Fruit fly (Drosophila melanogaster) whole organism, embryonic: ENCODE measurements around the gene ssp3.
A peak's percentile ranks its signal among the peaks of the same experiment; 100 is the strongest.

ENCODE experiments used
- Ada2b ChIP-seq: fragments of 200-800 bp; sonication (Bioruptor generic); IDR thresholded peaks from 2 replicates; pipeline ENCODE4 v1.3.6; 2022; ENCODE audit warnings: missing biosample characterization, missing genetic modification characterization
- Atf-2 ChIP-seq: fragments of 200-800 bp; sonication (Bioruptor generic); optimal IDR thresholded peaks from 2 replicates; lab custom pipeline; 2016; ENCODE audit warnings: missing biosample characterization, missing genetic modification characterization
- CG11723 ChIP-seq: fragments of 200-800 bp; sonication (Bioruptor generic); optimal IDR thresholded peaks from 2 replicates; lab custom pipeline; 2017; ENCODE audit warnings: missing biosample characterization, mild to moderate bottlenecking, missing genetic modification characterization
- CG12104 ChIP-seq: fragments of 200-800 bp; sonication (Bioruptor generic); optimal IDR thresholded peaks from 3 replicates; lab custom pipeline; 2016; ENCODE audit warnings: missing biosample characterization, missing genetic modification characterization
- CG12236 ChIP-seq: fragments of 200-800 bp; sonication (Bioruptor generic); optimal IDR thresholded peaks from 2 replicates; lab custom pipeline; 2016; ENCODE audit warnings: missing biosample characterization, missing genetic modification characterization
- CG12744 ChIP-seq: fragments of 200-800 bp; sonication (Bioruptor generic); optimal IDR thresholded peaks from 2 replicates; lab custom pipeline; 2016; ENCODE audit warnings: missing biosample characterization, missing genetic modification characterization
- CG1603 ChIP-seq: fragments of 200-800 bp; sonication (Bioruptor generic); optimal IDR thresholded peaks from 2 replicates; lab custom pipeline; 2019; ENCODE audit warnings: missing biosample characterization, mild to moderate bottlenecking, missing genetic modification characterization, moderate library complexity
- CG17361 ChIP-seq: fragments of 200-800 bp; sonication (Bioruptor generic); IDR thresholded peaks from 3 replicates; pipeline ENCODE4 v1.3.6; 2022; ENCODE audit warnings: missing biosample characterization, missing genetic modification characterization
- CG18476 ChIP-seq: fragments of 200-800 bp; sonication (Bioruptor generic); optimal IDR thresholded peaks from 2 replicates; lab custom pipeline; 2016; ENCODE audit warnings: missing biosample characterization, mild to moderate bottlenecking, missing genetic modification characterization
- CG31365 ChIP-seq: fragments of 200-800 bp; sonication (Bioruptor generic); optimal IDR thresholded peaks from 2 replicates; lab custom pipeline; 2018; ENCODE audit warnings: missing biosample characterization, mild to moderate bottlenecking, missing genetic modification characterization
- CG31388 ChIP-seq: fragments of 200-800 bp; sonication (Bioruptor generic); optimal IDR thresholded peaks from 2 replicates; lab custom pipeline; 2016; ENCODE audit warnings: missing biosample characterization, missing genetic modification characterization
- CG32532 ChIP-seq: fragments of 200-800 bp; sonication (Bioruptor generic); IDR thresholded peaks from 2 replicates; pipeline ENCODE4 v1.3.6; 2022; ENCODE audit warnings: missing biosample characterization, missing genetic modification characterization
- CG3407 ChIP-seq: fragments of 200-800 bp; sonication (Bioruptor generic); optimal IDR thresholded peaks from 2 replicates; lab custom pipeline; 2018; ENCODE audit warnings: missing biosample characterization, mild to moderate bottlenecking, missing genetic modification characterization
- CG3838 ChIP-seq: fragments of 200-800 bp; sonication (Bioruptor generic); optimal IDR thresholded peaks from 3 replicates; lab custom pipeline; 2016; ENCODE audit warnings: missing biosample characterization, missing genetic modification characterization
- CG4282 ChIP-seq: fragments of 200-800 bp; sonication (Bioruptor generic); optimal IDR thresholded peaks from 2 replicates; lab custom pipeline; 2016; ENCODE audit warnings: missing biosample characterization, missing genetic modification characterization
- CG4328 ChIP-seq: fragments of 200-800 bp; sonication (Bioruptor generic); optimal IDR thresholded peaks from 3 replicates; lab custom pipeline; 2017; ENCODE audit warnings: missing biosample characterization, missing genetic modification reagents, missing genetic modification characterization
- CG4730 ChIP-seq: fragments of 200-800 bp; sonication (Bioruptor generic); IDR thresholded peaks from 2 replicates; pipeline ENCODE4 v1.3.6; 2022; ENCODE audit warnings: missing biosample characterization, missing genetic modification characterization
- CG4854 ChIP-seq: fragments of 200-800 bp; sonication (Bioruptor generic); optimal IDR thresholded peaks from 2 replicates; lab custom pipeline; 2016; ENCODE audit warnings: missing biosample characterization, missing genetic modification characterization, inconsistent platforms
- CG6272 ChIP-seq: fragments of 200-800 bp; sonication (Bioruptor generic); IDR thresholded peaks from 2 replicates; pipeline ENCODE4 v1.3.6; 2022; ENCODE audit warnings: missing biosample characterization, missing genetic modification characterization
- CG6765 ChIP-seq: fragments of 200-800 bp; sonication (Bioruptor generic); optimal IDR thresholded peaks from 3 replicates; lab custom pipeline; 2017; ENCODE audit warnings: missing biosample characterization, mild to moderate bottlenecking, missing genetic modification characterization
- CG7271 ChIP-seq: fragments of 200-800 bp; sonication (Bioruptor generic); optimal IDR thresholded peaks from 2 replicates; lab custom pipeline; 2018; ENCODE audit warnings: missing biosample characterization, mild to moderate bottlenecking, missing genetic modification characterization, moderate library complexity
- CG7987 ChIP-seq: fragments of 200-800 bp; sonication (Bioruptor generic); optimal IDR thresholded peaks from 2 replicates; lab custom pipeline; 2018; ENCODE audit warnings: missing biosample characterization, mild to moderate bottlenecking, missing genetic modification characterization, moderate library complexity
- CG8388 ChIP-seq: fragments of 200-800 bp; sonication (Bioruptor generic); optimal IDR thresholded peaks from 2 replicates; lab custom pipeline; 2019; ENCODE audit warnings: missing biosample characterization, mild to moderate bottlenecking, missing genetic modification characterization, moderate library complexity
- CG9609 ChIP-seq: fragments of 200-800 bp; sonication (Bioruptor generic); optimal IDR thresholded peaks from 3 replicates; lab custom pipeline; 2016; ENCODE audit warnings: missing biosample characterization, missing genetic modification characterization
- Doc2 ChIP-seq: fragments of 200-800 bp; sonication (Bioruptor generic); IDR thresholded peaks from 2 replicates; pipeline ENCODE4 v1.3.6; 2022; ENCODE audit warnings: missing biosample characterization, missing genetic modification characterization
- Fer2 ChIP-seq: fragments of 200-800 bp; sonication (Bioruptor generic); optimal IDR thresholded peaks from 2 replicates; lab custom pipeline; 2018; ENCODE audit warnings: missing biosample characterization, mild to moderate bottlenecking, missing genetic modification characterization, moderate library complexity
- Jarid2 ChIP-seq: fragments of 200-800 bp; sonication (Bioruptor generic); optimal IDR thresholded peaks from 3 replicates; lab custom pipeline; 2017; ENCODE audit warnings: mild to moderate bottlenecking, missing biosample characterization, missing genetic modification reagents, missing genetic modification characterization
- MESR4 ChIP-seq: fragments of 200-800 bp; sonication (Bioruptor generic); optimal IDR thresholded peaks from 2 replicates; lab custom pipeline; 2018; ENCODE audit warnings: missing biosample characterization, mild to moderate bottlenecking, missing genetic modification characterization, moderate library complexity
- NC2β ChIP-seq: fragments of 200-800 bp; sonication (Bioruptor generic); optimal IDR thresholded peaks from 2 replicates; lab custom pipeline; 2016; ENCODE audit warnings: missing biosample characterization, missing genetic modification characterization
- Stat92E ChIP-seq, 3 experiments: fragments of >200 bp in 2 of 3; fragments of 200-800 bp in 1 of 3; sonication (Bioruptor generic) in 1 of 3; optimal IDR thresholded peaks; 2 replicates each; lab custom pipeline; 2017 to 2019; ENCODE audit warnings: missing biosample characterization in 3 of 3, missing genetic modification characterization in 3 of 3, mild to moderate bottlenecking in 1 of 3, moderate library complexity in 1 of 3
- Tbp ChIP-seq: fragments of >200 bp; optimal IDR thresholded peaks from 2 replicates; lab custom pipeline; 2018; ENCODE audit warnings: missing biosample characterization, missing genetic modification characterization
- Xbp1 ChIP-seq: fragments of 200-800 bp; sonication (Bioruptor generic); optimal IDR thresholded peaks from 3 replicates; lab custom pipeline; 2016; ENCODE audit warnings: missing biosample characterization, mild to moderate bottlenecking, missing genetic modification characterization
- ap ChIP-seq: fragments of 200-800 bp; sonication (Bioruptor generic); IDR thresholded peaks from 2 replicates; pipeline ENCODE4 v1.3.6; 2022; ENCODE audit warnings: missing biosample characterization, missing genetic modification characterization
- bab2 ChIP-seq: fragments of 200-800 bp; sonication (Bioruptor generic); optimal IDR thresholded peaks from 2 replicates; lab custom pipeline; 2016; ENCODE audit warnings: missing biosample characterization, missing genetic modification characterization
- chif ChIP-seq, 2 experiments: fragments of 200-800 bp; sonication (Bioruptor generic); optimal IDR thresholded peaks; 3 replicates each; lab custom pipeline; 2016; ENCODE audit warnings: missing biosample characterization in 2 of 2, missing genetic modification characterization in 2 of 2
- dan ChIP-seq: fragments of 200-800 bp; sonication (Bioruptor generic); IDR thresholded peaks from 2 replicates; pipeline ENCODE4 v1.3.6; 2022; ENCODE audit warnings: missing biosample characterization, missing genetic modification characterization
- dimm ChIP-seq: fragments of 200-800 bp; sonication (Bioruptor generic); IDR thresholded peaks from 2 replicates; pipeline ENCODE4 v1.3.6; 2022; ENCODE audit warnings: missing biosample characterization, missing genetic modification characterization
- gcm ChIP-seq: fragments of 200-800 bp; sonication (Bioruptor generic); optimal IDR thresholded peaks from 2 replicates; lab custom pipeline; 2019; ENCODE audit warnings: missing biosample characterization, mild to moderate bottlenecking, missing genetic modification characterization, moderate library complexity
- grn ChIP-seq: fragments of 200-800 bp; sonication (Bioruptor generic); optimal IDR thresholded peaks from 3 replicates; lab custom pipeline; 2017; ENCODE audit warnings: missing biosample characterization, missing genetic modification characterization
- hkb ChIP-seq, 2 experiments: fragments of 200-800 bp in 1 of 2; fragments of >200 bp in 1 of 2; sonication (Bioruptor generic) in 1 of 2; IDR thresholded peaks in 1 of 2; optimal IDR thresholded peaks in 1 of 2; 2 replicates each; pipeline versions ENCODE4 v1.3.6 to Lab custom; 2017 to 2022; ENCODE audit warnings: missing biosample characterization in 1 of 2, missing genetic modification characterization in 1 of 2
- jing ChIP-seq: fragments of 200-800 bp; sonication (Bioruptor generic); optimal IDR thresholded peaks from 2 replicates; lab custom pipeline; 2018; ENCODE audit warnings: missing biosample characterization, mild to moderate bottlenecking, missing genetic modification characterization
- jumu ChIP-seq: fragments of 200-800 bp; sonication (Bioruptor generic); optimal IDR thresholded peaks from 3 replicates; lab custom pipeline; 2016; ENCODE audit warnings: missing biosample characterization, missing genetic modification characterization
- lbe ChIP-seq: fragments of 200-800 bp; sonication (Bioruptor generic); optimal IDR thresholded peaks from 2 replicates; lab custom pipeline; 2016; ENCODE audit warnings: missing biosample characterization, mild to moderate bottlenecking, missing genetic modification characterization
- lmd ChIP-seq: fragments of 200-800 bp; sonication (Bioruptor generic); IDR thresholded peaks from 2 replicates; pipeline ENCODE4 v1.3.6; 2022; ENCODE audit warnings: missing biosample characterization, missing genetic modification characterization
- nmo ChIP-seq: fragments of 200-800 bp; sonication (Bioruptor generic); optimal IDR thresholded peaks from 2 replicates; lab custom pipeline; 2018; ENCODE audit warnings: missing biosample characterization, mild to moderate bottlenecking, missing genetic modification characterization, moderate library complexity
- peb ChIP-seq: fragments of 200-800 bp; sonication (Bioruptor generic); IDR thresholded peaks from 2 replicates; pipeline ENCODE4 v1.3.6; 2022; ENCODE audit warnings: missing biosample characterization, missing genetic modification characterization
- phol ChIP-seq: fragments of 200-800 bp; sonication (Bioruptor generic); optimal IDR thresholded peaks from 3 replicates; lab custom pipeline; 2018; ENCODE audit warnings: missing biosample characterization, mild to moderate bottlenecking, missing genetic modification characterization, moderate library complexity
- pum ChIP-seq: fragments of 200-800 bp; sonication (Bioruptor generic); optimal IDR thresholded peaks from 2 replicates; lab custom pipeline; 2016; ENCODE audit warnings: missing biosample characterization, missing genetic modification characterization
- sim ChIP-seq: fragments of 200-800 bp; sonication (Bioruptor generic); IDR thresholded peaks from 2 replicates; pipeline ENCODE4 v1.3.6; 2022; ENCODE audit warnings: missing biosample characterization, missing genetic modification characterization
- sna ChIP-seq: fragments of 200-800 bp; sonication (Bioruptor generic); IDR thresholded peaks from 2 replicates; pipeline ENCODE4 v1.3.6; 2022; ENCODE audit warnings: missing biosample characterization, missing genetic modification characterization; ENCODE audit not compliant: partially characterized antibody
- wdn ChIP-seq: fragments of 200-800 bp; sonication (Bioruptor generic); IDR thresholded peaks from 2 replicates; pipeline ENCODE4 v1.3.6; 2022; ENCODE audit warnings: missing biosample characterization, missing genetic modification characterization

Gene ssp3

DNA sequence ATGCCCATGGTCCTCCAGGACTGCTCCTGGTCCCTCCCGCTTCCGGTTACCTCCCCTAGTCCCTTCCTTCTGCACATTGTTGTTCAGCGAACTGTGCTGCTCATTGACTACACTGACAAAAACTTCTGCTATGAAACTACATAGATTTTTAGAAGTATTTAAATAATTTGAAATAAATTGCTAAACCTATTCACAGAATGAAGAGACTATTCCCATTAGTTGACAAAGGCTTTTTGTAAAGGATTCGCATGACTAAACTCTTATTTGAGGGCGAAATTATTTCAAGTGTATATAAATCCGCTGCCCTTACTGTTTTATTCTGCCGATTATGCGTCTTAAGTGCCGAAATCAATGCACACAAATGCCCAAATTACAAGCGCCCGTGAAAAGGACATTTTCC lies 22.5 kb downstream of the ssp3 start (continued):
- TF ChIP-seq chif (GFP tag; optimal IDR thresholded peaks at IDR 0.05; lab: Kevin White, UChicago) (peak; percentile 43 to 71), CG12104 (peak; percentile 2), Atf-2 (GFP tag; lab: Kevin White, UChicago) (peak; percentile 18), lmd (peak; percentile 41; the same call in 1 of the 2 replicates), grn (GFP tag; lab: Kevin White, UChicago) (no peak), Ada2b (GFP tag; lab: Robert Waterston, UW) (no peak), CG17361 (GFP tag; lab: Robert Waterston, UW) (peak; percentile 64; the same call in 2 of the 3 replicates), CG7987 (no peak), gcm (peak; percentile 49), CG12744 (no peak), Tbp (GFP tag; lab: Kevin White, UChicago) (no peak), Xbp1 (peak; percentile 54), wdn (GFP tag; lab: Robert Waterston, UW) (no peak), ap (GFP tag; lab: Robert Waterston, UW) (no peak), CG9609 (GFP tag; lab: Kevin White, UChicago) (peak; percentile 8), nmo (GFP tag; lab: Kevin White, UChicago) (peak; percentile 67), CG11723 (no peak), Fer2 (tag; lab: Kevin White, UChicago) (no peak), sim (no peak), CG4730 (no peak), CG4854 (GFP tag; lab: Kevin White, UChicago) (peak; percentile 3), dan (no peak), jing (GFP tag; lab: Kevin White, UChicago) (no peak), phol (peak; percentile 72), CG18476 (GFP tag; lab: Kevin White, UChicago) (peak; percentile 44), CG7271 (tag; lab: Kevin White, UChicago) (peak; percentile 63), CG6765 (GFP tag; lab: Kevin White, UChicago) (no peak), dimm (GFP tag; lab: Robert Waterston, UW) (no peak), CG4282 (GFP tag; lab: Kevin White, UChicago) (no peak), Stat92E (GFP tag; optimal IDR thresholded peaks at IDR 0.05; lab: Kevin White, UChicago) (no peak), MESR4 (GFP tag; lab: Kevin White, UChicago) (no peak), hkb (optimal IDR thresholded peaks at IDR 0.05; lab: Kevin White, UChicago) (no peak), hkb (GFP tag; IDR thresholded peaks at IDR 0.05; lab: Robert Waterston, UW) (peak; percentile 54; the same call in 1 of the 2 replicates), Jarid2 (GFP tag; lab: Kevin White, UChicago) (peak; percentile 33), sna (GFP tag; lab: Robert Waterston, UW) (no peak), jumu (GFP tag; lab: Kevin White, UChicago) (peak; percentile 22), CG1603 (peak; percentile 63), Doc2 (GFP tag; lab: Robert Waterston, UW) (no peak), CG4328 (GFP tag; lab: Kevin White, UChicago) (no peak), peb (GFP tag; lab: Robert Waterston, UW) (no peak), bab2 (GFP tag; lab: Kevin White, UChicago) (peak; percentile 47), NC2β (peak; percentile 36), CG32532 (GFP tag; lab: Robert Waterston, UW) (no peak), CG8388 (GFP tag; lab: Kevin White, UChicago) (peak; percentile 63), CG6272 (GFP tag; lab: Robert Waterston, UW) (no peak), pum (GFP tag; lab: Kevin White, UChicago) (peak; percentile 59), CG31365 (tag; lab: Kevin White, UChicago) (no peak), CG12236 (GFP tag; lab: Kevin White, UChicago) (peak; percentile 23), lbe (GFP tag; lab: Kevin White, UChicago) (no peak), CG3838 (no peak), CG31388 (GFP tag; lab: Kevin White, UChicago) (no peak), CG3407 (GFP tag; lab: Kevin White, UChicago) (peak; percentile 0)
